Fruit fly (Drosophila melanogaster) S2 (cell line): Measurements from ENCODE around the gene CG14854.
A peak's percentile ranks its signal among the peaks of the same experiment; 100 is the strongest.

Source experiments
- CG8478 ChIP-seq: fragments of >200 bp; optimal IDR thresholded peaks from 2 replicates; lab custom pipeline; 2018
- CTCF ChIP-seq, 2 experiments: fragments of >200 bp; optimal IDR thresholded peaks; 2 replicates each; lab custom pipeline; 2018

CG14854 gene

DNA sequence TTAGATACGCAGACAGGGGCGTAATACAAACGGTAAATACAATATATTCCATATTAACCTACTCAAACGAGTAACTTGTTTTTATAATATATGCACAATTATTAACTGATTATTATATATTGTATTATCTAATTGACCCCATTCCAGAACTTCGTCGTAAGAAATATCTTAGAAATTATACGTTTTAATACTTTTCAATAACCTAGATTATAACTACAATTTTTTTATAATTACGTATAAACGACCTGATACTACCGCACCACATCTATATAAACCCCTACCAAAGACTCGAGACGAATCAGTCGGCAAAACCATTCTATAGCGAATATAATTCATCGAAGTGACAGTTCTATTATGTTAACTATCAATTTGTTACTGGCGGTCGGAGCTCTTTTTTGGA is 39.1 kb downstream of the CG14854 start, which contains the start of gene Cyp313a1:
Cyp313a1 (plus strand) TSS at position 301 of the 400 bp plus-strand sequence.
- TF ChIP-seq CTCF (optimal IDR thresholded peaks at IDR 0.05; lab: Kevin White, UChicago) (no peak), CG8478 (lab: Kevin White, UChicago) (no peak)

DNA sequence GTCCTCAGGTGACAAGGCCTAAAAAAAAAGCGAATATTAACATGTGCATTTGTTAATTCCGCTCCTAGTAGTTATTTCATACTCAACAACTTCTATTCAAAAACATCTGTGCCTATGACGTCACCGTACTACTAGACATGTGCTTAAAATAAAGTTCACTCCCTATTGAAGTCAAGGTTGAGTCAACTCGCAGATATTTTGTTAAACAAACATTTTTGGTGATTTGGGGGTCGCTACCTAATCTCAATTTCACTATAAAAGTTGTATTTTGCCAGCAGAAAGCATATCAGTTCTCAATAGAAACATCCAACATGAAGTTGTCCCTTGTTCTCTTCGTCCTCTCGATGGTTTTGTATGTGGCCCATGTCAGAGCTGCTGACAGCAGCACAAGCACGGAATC is 43.1 kb downstream of the CG14854 start, which contains the start of gene CG34273:
CG34273 (plus strand) TSS at position 301 of the 400 bp plus-strand sequence.
- TF ChIP-seq CTCF (optimal IDR thresholded peaks at IDR 0.05; lab: Kevin White, UChicago) (no peak), CG8478 (lab: Kevin White, UChicago) (no peak)

DNA sequence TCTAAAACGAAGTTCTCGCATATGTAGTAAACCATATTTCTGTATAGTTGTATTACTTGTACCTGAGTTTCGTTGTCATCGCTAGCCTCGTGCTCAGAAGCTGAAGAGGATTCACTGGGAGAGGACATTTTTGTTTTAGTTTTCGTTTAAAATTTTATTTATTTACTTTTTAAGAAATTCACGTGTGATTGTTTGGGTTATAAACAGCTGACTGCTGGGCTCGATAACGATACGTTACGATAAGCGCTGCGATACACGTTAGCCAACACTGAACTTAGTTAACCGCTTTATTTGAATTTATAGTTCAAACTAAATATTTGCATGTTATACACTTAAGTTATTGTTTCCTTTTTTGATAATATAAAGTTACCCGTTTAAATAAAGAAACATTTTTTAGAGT is 46.4 kb downstream of the CG14854 start, which contains the start of gene CG8461:
CG8461 (minus strand) TSS at position 218 of the 400 bp plus-strand sequence.
- TF ChIP-seq CTCF (optimal IDR thresholded peaks at IDR 0.05; lab: Kevin White, UChicago) (no peak), CG8478 (lab: Kevin White, UChicago) (no peak)

DNA sequence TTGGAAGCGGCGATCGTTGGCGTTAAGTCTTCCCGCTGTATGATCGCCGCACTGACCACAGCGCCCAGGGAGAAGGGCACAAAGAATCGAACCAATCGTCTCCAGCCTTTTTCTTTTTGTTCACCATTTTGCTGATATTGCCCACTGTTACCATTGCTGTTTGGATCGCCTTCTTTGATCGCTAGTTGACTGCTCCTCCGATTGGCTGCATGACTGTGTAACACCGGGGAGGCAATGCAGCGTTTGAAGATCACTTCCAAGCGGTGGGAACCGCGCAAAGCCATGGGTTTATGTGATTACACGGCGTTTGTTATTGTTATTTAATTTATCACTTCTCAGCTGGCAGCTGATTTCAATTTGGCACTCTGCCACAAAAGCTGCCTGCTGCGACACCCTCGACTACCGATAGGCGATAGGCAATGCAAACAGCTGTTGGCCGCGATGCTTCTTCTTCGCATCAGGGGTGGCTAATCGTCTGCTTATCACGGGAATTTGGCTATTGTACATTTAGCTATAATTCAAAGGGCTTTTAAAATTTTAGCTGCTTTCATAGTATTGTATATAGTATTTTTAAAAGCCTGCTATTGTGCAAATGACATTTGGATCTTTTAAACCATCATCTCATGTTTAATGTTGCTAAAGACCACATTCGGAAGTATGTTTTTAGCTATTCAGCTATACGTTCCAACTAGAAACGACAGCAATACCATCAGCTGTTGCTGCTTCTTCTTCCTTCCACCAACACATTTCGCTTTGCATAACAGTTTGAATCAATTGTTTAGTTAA is 48.5 kb downstream of the CG14854 start, which contains the start of the genes HtrA2 and mRpL11:
HtrA2 (minus strand) TSS at position 590 of the 786 bp plus-strand sequence.
mRpL11 (plus strand) TSS at position 716 of the 786 bp plus-strand sequence.
- TF ChIP-seq CG8478 (lab: Kevin White, UChicago) (no peak), CTCF (optimal IDR thresholded peaks at IDR 0.05; lab: Kevin White, UChicago) (peak; percentile 7 to 16)
